Worm (Caenorhabditis elegans) whole organism, L4 larva: ENCODE measurements around the gene far-7.
A peak's percentile ranks its signal among the peaks of the same experiment; 100 is the strongest.

ENCODE experiments used
- F10B5.3 ChIP-seq: sonication (generic microtip); optimal IDR thresholded peaks from 2 replicates; lab custom pipeline; 2016; ENCODE audit warnings: mild to moderate bottlenecking, missing genetic modification characterization, missing compliant biosample characterization
- T26A8.4 ChIP-seq: fragments of 200-800 bp; sonication (Bioruptor generic); IDR thresholded peaks from 2 replicates; pipeline ENCODE4 v1.3.6; 2022; ENCODE audit warnings: missing genetic modification characterization, missing compliant biosample characterization
- ZK546.5 ChIP-seq, 2 experiments: sonication (generic microtip); optimal IDR thresholded peaks; 2 replicates each; lab custom pipeline; 2017; ENCODE audit warnings: missing biosample characterization in 2 of 2, missing genetic modification characterization in 2 of 2
- aha-1 ChIP-seq: fragments of 150-350 bp; peaks from one replicate; lab custom pipeline; 2014; ENCODE audit warnings: missing biosample characterization, missing genetic modification characterization
- ceh-20 ChIP-seq: fragments of 200-800 bp; sonication (Bioruptor generic); IDR thresholded peaks from 2 replicates; pipeline ENCODE4 v1.3.6; 2022; ENCODE audit warnings: missing genetic modification reagents, missing genetic modification characterization, missing compliant biosample characterization
- ceh-32 ChIP-seq: sonication (generic microtip); optimal IDR thresholded peaks from 2 replicates; lab custom pipeline; 2016; ENCODE audit warnings: mild to moderate bottlenecking, missing genetic modification characterization, missing compliant biosample characterization; ENCODE audit not compliant: poor library complexity
- ceh-44 ChIP-seq: fragments of 200-800 bp; sonication (Bioruptor generic); IDR thresholded peaks from 2 replicates; pipeline ENCODE4 v1.3.6; 2022; ENCODE audit warnings: missing genetic modification reagents, missing genetic modification characterization, missing compliant biosample characterization
- ces-1 ChIP-seq: fragments of 150-350 bp; sonication (generic microtip); optimal IDR thresholded peaks from 4 replicates; lab custom pipeline; 2014; ENCODE audit warnings: missing biosample characterization, missing genetic modification reagents, missing genetic modification characterization
- cey-2 ChIP-seq: sonication (generic microtip); optimal IDR thresholded peaks from 3 replicates; lab custom pipeline; 2017; ENCODE audit warnings: missing genetic modification characterization, mild to moderate bottlenecking, missing compliant biosample characterization, antibody characterized with exemption, borderline replicate concordance; ENCODE audit not compliant: insufficient read depth
- daf-19 ChIP-seq: fragments of 200-800 bp; sonication (Bioruptor generic); conservative IDR thresholded peaks from 2 replicates; pipeline ENCODE4 v1.3.6; 2022; ENCODE audit warnings: missing genetic modification characterization, missing compliant biosample characterization
- hlh-11 ChIP-seq: fragments of 200-800 bp; sonication (Bioruptor generic); optimal IDR thresholded peaks from 2 replicates; lab custom pipeline; 2018; ENCODE audit warnings: mild to moderate bottlenecking, missing genetic modification characterization, missing compliant biosample characterization
- hlh-30 ChIP-seq: sonication (generic microtip); optimal IDR thresholded peaks from 2 replicates; lab custom pipeline; 2017; ENCODE audit warnings: antibody characterized with exemption, mild to moderate bottlenecking, missing genetic modification characterization, missing compliant biosample characterization; ENCODE audit not compliant: insufficient read depth
- lim-7 ChIP-seq: fragments of 200-800 bp; sonication (Bioruptor generic); IDR thresholded peaks from 2 replicates; pipeline ENCODE4 v1.3.6; 2022; ENCODE audit warnings: missing genetic modification characterization, missing compliant biosample characterization
- lin-29 ChIP-seq: fragments of 200-800 bp; sonication (Bioruptor generic); IDR thresholded peaks from 2 replicates; pipeline ENCODE4 v1.3.6; 2022; ENCODE audit warnings: missing genetic modification reagents, missing genetic modification characterization, missing compliant biosample characterization
- mdl-1 ChIP-seq, 2 experiments: fragments of 150-350 bp in 1 of 2; sonication (generic microtip) in 1 of 2; optimal IDR thresholded peaks; 2 replicates each; lab custom pipeline; 2014 to 2017; ENCODE audit warnings: missing biosample characterization in 2 of 2, missing genetic modification characterization in 2 of 2
- nhr-25 ChIP-seq: sonication (generic microtip); optimal IDR thresholded peaks from 2 replicates; lab custom pipeline; 2017; ENCODE audit warnings: missing genetic modification characterization, mild to moderate bottlenecking, missing compliant biosample characterization, antibody characterized with exemption, moderate library complexity, borderline replicate concordance; ENCODE audit not compliant: insufficient read depth
- nhr-41 ChIP-seq: fragments of 200-800 bp; sonication (Bioruptor generic); IDR thresholded peaks from 2 replicates; pipeline ENCODE4 v1.3.6; 2022; ENCODE audit warnings: missing genetic modification reagents, missing genetic modification characterization, missing compliant biosample characterization
- nhr-42 ChIP-seq: fragments of 200-800 bp; sonication (Bioruptor generic); IDR thresholded peaks from 2 replicates; pipeline ENCODE4 v1.3.6; 2022; ENCODE audit warnings: missing genetic modification characterization, missing compliant biosample characterization
- nhr-77 ChIP-seq: fragments of 150-350 bp; optimal IDR thresholded peaks from 2 replicates; lab custom pipeline; 2014; ENCODE audit warnings: missing biosample characterization, missing genetic modification characterization
- pha-4 ChIP-seq, 2 experiments: fragments of 150-350 bp in 1 of 2; fragments of 200-800 bp in 1 of 2; sonication (Bioruptor generic) in 1 of 2; IDR thresholded peaks in 1 of 2; optimal IDR thresholded peaks in 1 of 2; 2 replicates each; pipeline versions ENCODE4 v1.3.6 to Lab custom; 2014 to 2022; ENCODE audit warnings: missing genetic modification characterization in 2 of 2, missing genetic modification reagents in 2 of 2, missing biosample characterization in 1 of 2, missing compliant biosample characterization in 1 of 2
- pqm-1 ChIP-seq: sonication (generic microtip); optimal IDR thresholded peaks from 2 replicates; lab custom pipeline; 2017; ENCODE audit warnings: missing biosample characterization, missing genetic modification characterization
- unc-130 ChIP-seq: sonication (generic microtip); optimal IDR thresholded peaks from 2 replicates; lab custom pipeline; 2016; ENCODE audit warnings: missing genetic modification reagents, missing genetic modification characterization, missing compliant biosample characterization
- unc-62 ChIP-seq, 3 experiments: fragments of 150-350 bp in 1 of 3; sonication (generic microtip); optimal IDR thresholded peaks in 2 of 3; peaks in 1 of 3; 1 replicate in 1 of 3; 2 replicates in 2 of 3; lab custom pipeline; 2014 to 2017; ENCODE audit warnings: missing biosample characterization in 3 of 3, missing genetic modification characterization in 3 of 3, missing genetic modification reagents in 3 of 3, missing genotype in 1 of 3
- zag-1 ChIP-seq: fragments of 150-350 bp; optimal IDR thresholded peaks from 2 replicates; lab custom pipeline; 2014; ENCODE audit warnings: missing biosample characterization, missing genetic modification characterization
- zfp-2 ChIP-seq: sonication (generic microtip); optimal IDR thresholded peaks from 2 replicates; lab custom pipeline; 2016; ENCODE audit warnings: mild to moderate bottlenecking, missing genetic modification characterization, missing compliant biosample characterization
- zfp-3 ChIP-seq: fragments of 200-800 bp; sonication (Bioruptor generic); conservative IDR thresholded peaks from 2 replicates; pipeline ENCODE4 v1.3.6; 2022; ENCODE audit warnings: missing genetic modification reagents, missing genetic modification characterization, missing compliant biosample characterization
- zip-11 ChIP-seq: fragments of 200-800 bp; sonication (Bioruptor generic); IDR thresholded peaks from 2 replicates; pipeline ENCODE4 v1.3.6; 2022; ENCODE audit warnings: missing genetic modification characterization, missing compliant biosample characterization
- ztf-7 ChIP-seq: fragments of 150-350 bp; optimal IDR thresholded peaks from 2 replicates; lab custom pipeline; 2014; ENCODE audit warnings: missing biosample characterization, missing genetic modification characterization

The far-7 gene

DNA sequence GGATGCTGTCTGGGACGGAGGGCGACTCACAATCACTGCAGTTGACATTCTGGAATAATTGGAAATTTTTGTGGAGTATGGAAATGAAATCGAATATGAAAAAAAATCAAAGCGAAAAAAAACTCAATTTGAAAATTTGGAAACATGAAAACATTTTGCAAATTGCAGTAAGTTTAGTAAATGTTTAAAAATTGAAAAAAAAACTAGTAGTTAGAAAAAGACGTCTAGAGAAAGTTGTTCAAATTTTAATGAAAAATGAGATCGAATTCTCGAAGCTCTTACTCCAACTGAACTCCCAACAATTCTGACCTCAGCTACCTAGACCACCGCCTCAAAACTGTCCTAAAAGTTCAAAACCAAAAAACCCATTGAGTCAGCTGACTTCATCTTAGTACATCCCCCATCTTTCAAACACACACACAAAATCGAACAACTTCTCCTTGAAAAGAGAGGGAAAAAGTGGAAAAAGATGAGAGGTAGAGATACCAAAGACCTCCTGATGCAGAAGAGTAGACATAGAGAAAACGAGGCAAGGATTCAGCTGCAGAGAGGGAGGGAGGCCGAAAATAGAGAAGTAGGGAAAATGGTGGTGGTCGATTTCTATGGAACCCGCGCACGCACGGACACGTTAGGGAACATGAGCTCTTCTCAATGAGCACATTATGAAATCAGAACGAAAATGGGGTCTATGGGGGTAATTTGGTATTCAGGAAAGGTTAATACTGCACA lies 3.6 kb downstream of the far-7 start, which contains the start of gene K01A2.10 (continued):
- no peak for TF ChIP-seq zip-11 (GFP tag; lab: Robert Waterston, UW)
- TF ChIP-seq nhr-25 = no peak
- no peak for TF ChIP-seq unc-130 (GFP tag; lab: Kevin White, UChicago)
- no peak for TF ChIP-seq cey-2
- no peak for TF ChIP-seq ceh-20 (GFP tag; lab: Robert Waterston, UW)
- no peak for TF ChIP-seq ces-1 (GFP tag; lab: Kevin White, UChicago)
- TF ChIP-seq F10B5.3 (tag; lab: Kevin White, UChicago) = no peak
- TF ChIP-seq, all 104 proteins: peak for 16

DNA sequence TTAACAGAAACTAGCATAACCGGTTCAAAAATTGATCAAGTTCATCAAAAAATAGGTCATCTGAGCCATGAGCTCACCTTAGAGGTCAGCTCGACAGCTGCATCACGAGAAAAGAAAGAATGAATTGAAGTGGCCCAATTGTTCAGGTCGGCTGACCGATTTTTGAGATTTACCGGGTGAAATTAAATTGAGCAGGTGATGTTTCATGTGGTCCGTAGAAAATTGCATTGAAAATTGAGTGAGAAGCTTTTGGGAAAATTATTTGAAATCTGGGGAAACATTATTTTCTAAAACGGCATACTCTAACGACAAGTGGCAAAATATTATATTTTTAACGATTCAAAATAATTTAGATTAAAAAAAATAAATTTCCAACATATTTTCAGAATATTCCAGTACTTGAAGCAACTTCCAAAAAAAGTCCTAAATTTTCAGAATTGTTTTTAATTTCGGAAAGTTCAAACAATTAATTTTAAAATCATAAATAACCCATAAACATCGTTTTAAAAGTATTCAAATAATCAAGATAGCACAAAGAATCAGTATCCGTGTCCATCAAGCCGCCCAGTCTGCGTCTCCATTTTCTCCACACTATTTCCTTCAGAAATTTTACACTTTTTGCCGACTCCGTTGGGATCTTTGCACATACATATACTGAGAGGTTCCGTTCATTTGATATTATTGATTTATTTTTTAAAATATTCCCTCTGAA lies 6.2 kb downstream of the far-7 start, which contains the start of gene sgcb-1:
sgcb-1 (plus strand) TSS at position 662 of the 712 bp plus-strand sequence.
- peak; percentile 6 for TF ChIP-seq hlh-11
- peak; percentile 24 for TF ChIP-seq hlh-30 (tag; lab: Kevin White, UChicago)
- TF ChIP-seq ztf-7 = no peak
- no peak for TF ChIP-seq zfp-3
- TF ChIP-seq aha-1 (tag; lab: Kevin White, UChicago) = peak; percentile 56

DNA sequence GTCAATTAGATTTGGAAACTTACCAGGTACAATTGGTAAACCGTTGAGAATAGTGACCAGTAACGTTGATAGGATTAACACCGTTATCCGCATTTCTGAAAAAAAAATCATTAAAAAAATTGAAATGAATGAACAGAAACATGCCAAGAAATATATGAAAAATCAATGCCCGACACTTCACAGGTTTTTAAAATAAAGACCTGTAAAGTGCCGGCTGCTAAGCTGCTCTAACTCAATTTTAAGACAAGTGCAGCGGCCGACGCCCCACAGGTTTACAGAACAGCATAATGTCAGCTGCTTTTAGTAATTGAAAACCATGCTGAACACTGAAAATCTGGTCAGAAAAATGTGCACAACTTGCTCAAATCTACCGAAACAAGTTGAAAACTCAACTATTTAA lies 12.8 kb downstream of the far-7 start, which contains the start of gene cbn-1:
cbn-1 (minus strand) TSS at position 101 of the 400 bp plus-strand sequence.
- TF ChIP-seq pqm-1 (no peak), ceh-44 (GFP tag; lab: Robert Waterston, UW) (no peak), nhr-41 (GFP tag; lab: Robert Waterston, UW) (no peak), zfp-2 (tag; lab: Kevin White, UChicago) (no peak), daf-19 (GFP tag; lab: Robert Waterston, UW) (no peak), ZK546.5 (tag; optimal IDR thresholded peaks at IDR 0.05; lab: Kevin White, UChicago) (no peak), nhr-42 (GFP tag; lab: Robert Waterston, UW) (no peak), pha-4 (GFP tag; IDR thresholded peaks at IDR 0.05; lab: Robert Waterston, UW) (no peak), pha-4 (tag; optimal IDR thresholded peaks at IDR 0.05; lab: Kevin White, UChicago) (no peak), mdl-1 (tag; optimal IDR thresholded peaks at IDR 0.05; lab: Kevin White, UChicago) (no peak), hlh-30 (tag; lab: Kevin White, UChicago) (no peak)
- TF ChIP-seq, all 104 proteins: peak for 0

DNA sequence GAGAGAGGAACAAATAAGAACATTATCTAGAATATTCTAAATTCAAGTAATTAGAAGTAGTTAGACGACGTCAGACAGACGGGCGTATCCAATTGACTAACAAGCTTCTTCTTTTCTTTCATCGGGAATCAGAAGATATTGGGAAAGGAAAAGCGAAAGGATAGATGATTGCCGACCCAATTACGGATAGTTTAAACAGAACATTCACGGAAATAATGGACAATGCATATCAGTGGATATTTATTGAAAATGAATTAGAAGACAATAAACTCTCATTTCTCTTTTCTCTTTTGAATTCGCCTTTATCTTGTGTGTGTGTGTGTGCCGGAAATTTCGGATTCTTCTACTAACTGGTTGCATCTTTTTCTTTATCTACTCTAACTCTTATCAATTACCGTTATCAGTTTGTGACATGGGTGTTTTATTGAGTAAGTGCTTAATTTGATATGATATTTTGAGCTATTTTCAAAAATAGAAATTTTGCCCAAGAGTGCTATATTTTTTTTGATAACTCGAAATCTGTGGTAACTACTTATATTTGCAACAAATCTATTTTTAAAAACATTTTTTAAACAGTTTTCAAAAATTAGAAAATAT lies 14.4 kb downstream of the far-7 start:
- TF ChIP-seq aha-1 (tag; lab: Kevin White, UChicago) (peak; percentile 85), pqm-1 (peak; percentile 1), unc-62 (GFP tag; optimal IDR thresholded peaks at IDR 0.05 in 1 of 2; lab: Kevin White, UChicago) (peak in 1 of 2 experiments; percentile 60), unc-62 (tag; optimal IDR thresholded peaks at IDR 0.05; lab: Kevin White, UChicago) (no peak), unc-130 (GFP tag; lab: Kevin White, UChicago) (no peak)

DNA sequence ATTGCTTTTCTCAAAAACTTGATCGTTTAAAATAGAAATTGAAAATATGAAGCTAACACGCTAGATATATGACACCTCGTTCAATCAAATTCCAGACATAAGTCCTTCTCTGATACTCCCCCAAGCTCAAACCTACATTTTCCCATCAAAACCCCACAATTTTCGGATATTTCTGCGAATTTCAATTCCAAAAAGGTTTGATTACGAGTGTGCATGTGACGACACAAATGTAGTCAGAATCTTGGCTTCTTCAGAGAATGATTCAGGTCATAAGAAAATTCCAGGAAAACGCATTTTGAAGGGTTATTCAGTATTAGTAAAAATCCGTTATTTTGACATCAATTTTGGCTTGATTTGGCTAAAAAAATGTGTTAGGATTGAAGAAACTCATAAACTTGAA lies 15.2 kb downstream of the far-7 start:
- no peak for TF ChIP-seq lin-29
- TF ChIP-seq T26A8.4 = no peak
- TF ChIP-seq nhr-77 (tag; lab: Kevin White, UChicago) = no peak
- TF ChIP-seq lim-7 (GFP tag; lab: Robert Waterston, UW) = no peak
- no peak for TF ChIP-seq zag-1 (tag; lab: Kevin White, UChicago)
- TF ChIP-seq nhr-25 = no peak
- no peak for TF ChIP-seq ceh-32
- no peak for TF ChIP-seq ztf-7
